Worm (Caenorhabditis elegans) whole organism, L1 larva: Measurements from ENCODE around the gene F46C3.6.

ENCODE experiments used
- F16B12.6 ChIP-seq: fragments of 150-350 bp; optimal IDR thresholded peaks from 2 replicates; lab custom pipeline; 2014; ENCODE audit warnings: missing biosample characterization, missing genetic modification characterization
- aly-2 ChIP-seq: fragments of 150-350 bp; optimal IDR thresholded peaks from 2 replicates; lab custom pipeline; 2014; ENCODE audit warnings: missing biosample characterization, missing genetic modification characterization
- nhr-11 ChIP-seq: fragments of 150-350 bp; optimal IDR thresholded peaks from 2 replicates; lab custom pipeline; 2014; ENCODE audit warnings: missing biosample characterization, missing genetic modification characterization
- snpc-4 ChIP-seq: fragments of 150-350 bp; optimal IDR thresholded peaks from 2 replicates; lab custom pipeline; 2014; ENCODE audit warnings: missing biosample characterization, missing genetic modification characterization
- snu-23 ChIP-seq: sonication (generic microtip); optimal IDR thresholded peaks from 2 replicates; lab custom pipeline; 2016; ENCODE audit warnings: missing genetic modification characterization, missing compliant biosample characterization

ce11 chrX:11419988-11420387 lies at the start of gene F46C3.6:
- TF ChIP-seq snpc-4 (tag; lab: Kevin White, UChicago): no peak
- no peak for TF ChIP-seq F16B12.6 (tag; lab: Kevin White, UChicago)
- no peak for TF ChIP-seq snu-23 (GFP tag; lab: Kevin White, UChicago)
- TF ChIP-seq aly-2 (tag; lab: Kevin White, UChicago): no peak
- no peak for TF ChIP-seq nhr-11 (tag; lab: Kevin White, UChicago)
